Worm (Caenorhabditis elegans) whole organism, L2 larva: ENCODE data around the gene Y108F1.5.
"Not testable (repeated sequence)": the region's sequence is repeated elsewhere in the genome, so short reads cannot be mapped to it uniquely, and the experiment has no call there.

Experiments
- ZK546.5 ChIP-seq: sonication (generic microtip); optimal IDR thresholded peaks from 2 replicates; lab custom pipeline; 2017; ENCODE audit warnings: missing biosample characterization, missing genetic modification characterization
- crh-2 ChIP-seq: sonication (generic microtip); optimal IDR thresholded peaks from 2 replicates; lab custom pipeline; 2017; ENCODE audit warnings: missing biosample characterization, missing genetic modification characterization
- elt-3 ChIP-seq: sonication (generic microtip); optimal IDR thresholded peaks from 2 replicates; lab custom pipeline; 2017; ENCODE audit warnings: missing biosample characterization, missing genetic modification characterization
- mdl-1 ChIP-seq, 2 experiments: fragments of 150-350 bp in 1 of 2; sonication (generic microtip) in 1 of 2; optimal IDR thresholded peaks; 2 replicates each; lab custom pipeline; 2017; ENCODE audit warnings: missing biosample characterization in 2 of 2, missing genetic modification characterization in 2 of 2
- nhr-237 ChIP-seq: fragments of 150-350 bp; optimal IDR thresholded peaks from 2 replicates; lab custom pipeline; 2014; ENCODE audit warnings: missing biosample characterization, missing genetic modification characterization
- nhr-25 ChIP-seq: fragments of 150-350 bp; sonication (generic microtip); optimal IDR thresholded peaks from 3 replicates; lab custom pipeline; 2014; ENCODE audit warnings: missing biosample characterization, missing genetic modification characterization
- nhr-6 ChIP-seq: fragments of 150-350 bp; optimal IDR thresholded peaks from 2 replicates; lab custom pipeline; 2014; ENCODE audit warnings: missing biosample characterization, missing genetic modification characterization
- skn-1 ChIP-seq: sonication (generic microtip); optimal IDR thresholded peaks from 2 replicates; lab custom pipeline; 2017; ENCODE audit warnings: missing biosample characterization, missing genetic modification characterization
- unc-62 ChIP-seq: fragments of 150-350 bp; optimal IDR thresholded peaks from 2 replicates; lab custom pipeline; 2014; ENCODE audit warnings: missing biosample characterization, missing genetic modification reagents, missing genetic modification characterization

ce11 chrX:229374-229773 lies 44.4 kb downstream of the Y108F1.5 start, which contains the start of gene AC8.3:
- not testable (repeated sequence) for TF ChIP-seq crh-2 (tag; lab: Kevin White, UChicago); unc-62; ZK546.5 (tag; lab: Kevin White, UChicago); nhr-25 (tag; lab: Kevin White, UChicago); nhr-6 (tag; lab: Kevin White, UChicago); mdl-1 (tag; optimal IDR thresholded peaks at IDR 0.05; lab: Kevin White, UChicago); nhr-237 (tag; lab: Kevin White, UChicago); skn-1 (tag; lab: Kevin White, UChicago); elt-3
